Worm (Caenorhabditis elegans) whole organism, young adult: ENCODE results near the gene srw-117.

Source experiments
- B0035.1 ChIP-seq: sonication (generic microtip); optimal IDR thresholded peaks from 2 replicates; lab custom pipeline; 2016; ENCODE audit warnings: missing genetic modification characterization, mild to moderate bottlenecking, missing compliant biosample characterization, missing genotype, missing genetic modification reagents
- B0261.1 ChIP-seq: sonication (generic microtip); optimal IDR thresholded peaks from 2 replicates; lab custom pipeline; 2016; ENCODE audit warnings: mild to moderate bottlenecking, missing genetic modification characterization, moderate library complexity, missing compliant biosample characterization
- B0336.3 ChIP-seq: fragments of 200-800 bp; sonication (Bioruptor generic); IDR thresholded peaks from 2 replicates; pipeline ENCODE4 v1.3.6; 2022; ENCODE audit warnings: missing genetic modification characterization, missing compliant biosample characterization
- F10E7.11 ChIP-seq: sonication (generic microtip); optimal IDR thresholded peaks from 2 replicates; lab custom pipeline; 2017; ENCODE audit warnings: mild to moderate bottlenecking, missing genetic modification characterization, moderate library complexity, missing compliant biosample characterization
- K11D2.4 ChIP-seq: fragments of 200-800 bp; sonication (Bioruptor generic); IDR thresholded peaks from 2 replicates; pipeline ENCODE4 v1.3.6; 2022; ENCODE audit warnings: missing genetic modification reagents, missing genetic modification characterization, missing compliant biosample characterization
- T07F8.4 ChIP-seq: sonication (generic microtip); optimal IDR thresholded peaks from 2 replicates; lab custom pipeline; 2016; ENCODE audit warnings: mild to moderate bottlenecking, missing genetic modification characterization, moderate library complexity, missing compliant biosample characterization
- Y53G8AR.9 ChIP-seq: fragments of 200-800 bp; sonication (Bioruptor generic); conservative IDR thresholded peaks from 2 replicates; pipeline ENCODE4 v1.3.6; 2022; ENCODE audit warnings: missing genetic modification reagents, missing genetic modification characterization, missing compliant biosample characterization
- Y67H2A.10 ChIP-seq: fragments of 200-800 bp; sonication (Bioruptor generic); conservative IDR thresholded peaks from 2 replicates; pipeline ENCODE4 v1.3.6; 2022; ENCODE audit warnings: missing genetic modification reagents, missing genetic modification characterization, missing compliant biosample characterization
- Y95B8A.8 ChIP-seq: fragments of 200-800 bp; sonication (Bioruptor generic); IDR thresholded peaks from 2 replicates; pipeline ENCODE4 v1.3.6; 2022; ENCODE audit warnings: missing genetic modification reagents, missing genetic modification characterization, missing compliant biosample characterization
- ZK185.1 ChIP-seq: sonication (generic microtip); optimal IDR thresholded peaks from 2 replicates; lab custom pipeline; 2016; ENCODE audit warnings: mild to moderate bottlenecking, missing genetic modification characterization, missing compliant biosample characterization; ENCODE audit not compliant: poor library complexity, severe bottlenecking
- ama-1 ChIP-seq, 3 experiments: fragments of 150-350 bp in 1 of 3; sonication (generic microtip) in 2 of 3; optimal IDR thresholded peaks; 2 replicates each; lab custom pipeline; 2014 to 2018; ENCODE audit warnings: missing biosample characterization in 2 of 3, missing genetic modification characterization in 2 of 3, missing genetic modification reagents in 2 of 3
- atf-7 ChIP-seq: sonication (generic microtip); optimal IDR thresholded peaks from 2 replicates; lab custom pipeline; 2017; ENCODE audit warnings: mild to moderate bottlenecking, missing genetic modification characterization, missing compliant biosample characterization
- attf-3 ChIP-seq: fragments of 200-800 bp; sonication (Bioruptor generic); conservative IDR thresholded peaks from 2 replicates; pipeline ENCODE4 v1.3.6; 2022; ENCODE audit warnings: missing genetic modification reagents, missing genetic modification characterization, missing compliant biosample characterization
- bed-2 ChIP-seq: fragments of 200-800 bp; sonication (Bioruptor generic); IDR thresholded peaks from 2 replicates; pipeline ENCODE4 v1.3.6; 2022; ENCODE audit warnings: missing genetic modification reagents, missing genetic modification characterization, missing compliant biosample characterization
- ccch-3 ChIP-seq: fragments of 200-800 bp; sonication (Bioruptor generic); optimal IDR thresholded peaks from 2 replicates; lab custom pipeline; 2018; ENCODE audit warnings: mild to moderate bottlenecking, missing genetic modification characterization, missing compliant biosample characterization
- cebp-1 ChIP-seq, 2 experiments: fragments of 200-800 bp in 1 of 2; sonication (Bioruptor generic) in 1 of 2; sonication (generic microtip) in 1 of 2; IDR thresholded peaks in 1 of 2; optimal IDR thresholded peaks in 1 of 2; 2 replicates each; pipeline versions ENCODE4 v1.3.6 to Lab custom; 2017 to 2022; ENCODE audit warnings: missing compliant biosample characterization in 2 of 2, missing genetic modification characterization in 2 of 2, mild to moderate bottlenecking in 1 of 2, missing genetic modification reagents in 1 of 2, moderate library complexity in 1 of 2
- cebp-2 ChIP-seq: fragments of 200-800 bp; sonication (Bioruptor generic); IDR thresholded peaks from 2 replicates; pipeline ENCODE4 v1.3.6; 2022; ENCODE audit warnings: missing genetic modification characterization, missing compliant biosample characterization
- ceh-79 ChIP-seq: sonication (generic microtip); optimal IDR thresholded peaks from 2 replicates; lab custom pipeline; 2017; ENCODE audit warnings: mild to moderate bottlenecking, missing genetic modification characterization, missing compliant biosample characterization
- ceh-91 ChIP-seq: fragments of 200-800 bp; sonication (Bioruptor generic); IDR thresholded peaks from 2 replicates; pipeline ENCODE4 v1.3.6; 2022; ENCODE audit warnings: missing genetic modification reagents, missing genetic modification characterization, missing compliant biosample characterization
- fkh-3 ChIP-seq: sonication (generic microtip); optimal IDR thresholded peaks from 2 replicates; lab custom pipeline; 2016; ENCODE audit warnings: mild to moderate bottlenecking, missing genetic modification characterization, missing compliant biosample characterization
- hmg-1.2 ChIP-seq: fragments of 200-800 bp; sonication (Bioruptor generic); IDR thresholded peaks from 2 replicates; pipeline ENCODE4 v1.3.6; 2022; ENCODE audit warnings: missing genetic modification reagents, missing genetic modification characterization, missing compliant biosample characterization
- let-607 ChIP-seq, 2 experiments: fragments of 200-800 bp in 1 of 2; sonication (Bioruptor generic) in 1 of 2; sonication (generic microtip) in 1 of 2; optimal IDR thresholded peaks; 2 replicates each; lab custom pipeline; 2016 to 2018; ENCODE audit warnings: mild to moderate bottlenecking in 2 of 2, missing compliant biosample characterization in 2 of 2, missing genetic modification characterization in 2 of 2, moderate library complexity in 2 of 2, missing genotype in 1 of 2
- lin-54 ChIP-seq: fragments of 200-800 bp; sonication (Bioruptor generic); optimal IDR thresholded peaks from 2 replicates; lab custom pipeline; 2018; ENCODE audit warnings: mild to moderate bottlenecking, missing genetic modification characterization, missing compliant biosample characterization
- lir-1 ChIP-seq: fragments of 200-800 bp; sonication (Bioruptor generic); conservative IDR thresholded peaks from 2 replicates; pipeline ENCODE4 v1.3.6; 2022; ENCODE audit warnings: missing genetic modification reagents, missing genetic modification characterization, missing compliant biosample characterization
- lsl-1 ChIP-seq: fragments of 200-800 bp; sonication (Bioruptor generic); optimal IDR thresholded peaks from 2 replicates; lab custom pipeline; 2018; ENCODE audit warnings: mild to moderate bottlenecking, missing genetic modification characterization, moderate library complexity, missing compliant biosample characterization
- madf-6 ChIP-seq: fragments of 200-800 bp; sonication (Bioruptor generic); IDR thresholded peaks from 2 replicates; pipeline ENCODE4 v1.3.6; 2022; ENCODE audit warnings: missing genetic modification reagents, missing genetic modification characterization, missing compliant biosample characterization
- madf-8 ChIP-seq: fragments of 200-800 bp; sonication (Bioruptor generic); conservative IDR thresholded peaks from 2 replicates; pipeline ENCODE4 v1.3.6; 2022; ENCODE audit warnings: missing genetic modification reagents, missing genetic modification characterization, missing compliant biosample characterization
- mes-4 ChIP-seq: sonication (generic microtip); optimal IDR thresholded peaks from 2 replicates; lab custom pipeline; 2016; ENCODE audit warnings: missing genotype, missing genetic modification characterization, missing compliant biosample characterization
- nhr-179 ChIP-seq: sonication (generic microtip); optimal IDR thresholded peaks from 2 replicates; lab custom pipeline; 2016; ENCODE audit warnings: mild to moderate bottlenecking, missing genetic modification characterization, missing compliant biosample characterization
- nhr-80 ChIP-seq: sonication (generic microtip); optimal IDR thresholded peaks from 2 replicates; lab custom pipeline; 2016; ENCODE audit warnings: missing genetic modification characterization, missing compliant biosample characterization
- pbrm-1 ChIP-seq: fragments of 200-800 bp; sonication (Bioruptor generic); IDR thresholded peaks from 2 replicates; pipeline ENCODE4 v1.3.6; 2022; ENCODE audit warnings: missing genetic modification reagents, missing genetic modification characterization, missing compliant biosample characterization
- pha-4 ChIP-seq: fragments of 150-350 bp; sonication (generic microtip); optimal IDR thresholded peaks from 2 replicates; lab custom pipeline; 2014; ENCODE audit warnings: missing biosample characterization, missing genetic modification reagents, missing genetic modification characterization
- rpc-1 ChIP-seq, 2 experiments: fragments of 150-350 bp in 1 of 2; sonication (generic microtip) in 1 of 2; optimal IDR thresholded peaks; 2 replicates each; lab custom pipeline; 2014 to 2018; ENCODE audit warnings: missing biosample characterization in 1 of 2, missing genetic modification characterization in 1 of 2, missing genetic modification reagents in 1 of 2, missing genotype in 1 of 2
- snpc-1.1 ChIP-seq: sonication (generic microtip); optimal IDR thresholded peaks from 2 replicates; lab custom pipeline; 2017; ENCODE audit warnings: missing genetic modification characterization, mild to moderate bottlenecking, missing compliant biosample characterization, antibody characterized with exemption, moderate library complexity, missing genotype, missing genetic modification reagents; ENCODE audit not compliant: insufficient read depth
- snpc-1.3 ChIP-seq: sonication (generic microtip); optimal IDR thresholded peaks from 2 replicates; lab custom pipeline; 2017; ENCODE audit warnings: missing genetic modification characterization, mild to moderate bottlenecking, missing compliant biosample characterization, antibody characterized with exemption, moderate library complexity, missing genotype, missing genetic modification reagents; ENCODE audit not compliant: insufficient read depth
- snpc-3.4 ChIP-seq: sonication (generic microtip); optimal IDR thresholded peaks from 2 replicates; lab custom pipeline; 2017; ENCODE audit warnings: missing genetic modification characterization, mild to moderate bottlenecking, missing compliant biosample characterization, antibody characterized with exemption, moderate library complexity, missing genotype, missing genetic modification reagents
- snpc-4 ChIP-seq, 5 experiments: fragments of 150-350 bp in 1 of 5; sonication (generic microtip) in 4 of 5; optimal IDR thresholded peaks; 2 replicates each; lab custom pipeline; 2014 to 2018; ENCODE audit warnings: missing genetic modification characterization in 5 of 5, missing biosample characterization in 3 of 5, antibody characterized with exemption in 2 of 5, mild to moderate bottlenecking in 2 of 5, missing compliant biosample characterization in 2 of 5, missing genotype in 2 of 5, moderate library complexity in 2 of 5, missing genetic modification reagents in 1 of 5
- tlf-1 ChIP-seq: fragments of 200-800 bp; sonication (Bioruptor generic); optimal IDR thresholded peaks from 2 replicates; lab custom pipeline; 2018; ENCODE audit warnings: mild to moderate bottlenecking, missing genetic modification characterization, missing compliant biosample characterization
- xnd-1 ChIP-seq: sonication (generic microtip); optimal IDR thresholded peaks from 2 replicates; lab custom pipeline; 2016; ENCODE audit warnings: missing genotype, missing genetic modification reagents, missing genetic modification characterization, missing compliant biosample characterization
- zim-3 ChIP-seq: sonication (generic microtip); optimal IDR thresholded peaks from 2 replicates; lab custom pipeline; 2017; ENCODE audit warnings: mild to moderate bottlenecking, missing genetic modification characterization, moderate library complexity, missing compliant biosample characterization
- ztf-22 ChIP-seq: fragments of 200-800 bp; sonication (Bioruptor generic); optimal IDR thresholded peaks from 2 replicates; lab custom pipeline; 2018; ENCODE audit warnings: mild to moderate bottlenecking, missing genetic modification characterization, moderate library complexity, missing compliant biosample characterization
- ztf-28 ChIP-seq: fragments of 200-800 bp; sonication (Bioruptor generic); IDR thresholded peaks from 2 replicates; pipeline ENCODE4 v1.3.6; 2022; ENCODE audit warnings: missing genetic modification reagents, missing genetic modification characterization, missing compliant biosample characterization
- ztf-6 ChIP-seq: fragments of 200-800 bp; sonication (Bioruptor generic); IDR thresholded peaks from 2 replicates; pipeline ENCODE4 v1.3.6; 2022; ENCODE audit warnings: missing genetic modification reagents, missing genetic modification characterization, missing compliant biosample characterization

srw-117 gene

ce11 chrV:2993816-2994215 is 10.6 kb upstream of the srw-117 start, which contains the start of gene srw-115:
Gene srw-115 (minus strand): TSS chrV:2993916.
- TF ChIP-seq let-607 (tag; optimal IDR thresholded peaks at IDR 0.05; lab: Kevin White, UChicago), result no peak
- TF ChIP-seq B0261.1 (tag; lab: Kevin White, UChicago), result no peak
- TF ChIP-seq lsl-1, result no peak
- TF ChIP-seq T07F8.4 (tag; lab: Kevin White, UChicago), result no peak
- no peak for TF ChIP-seq B0336.3
- TF ChIP-seq hmg-1.2 (GFP tag; lab: Robert Waterston, UW), result no peak
- TF ChIP-seq madf-6, result no peak
- TF ChIP-seq snpc-4 (GFP tag; optimal IDR thresholded peaks at IDR 0.05; lab: Kevin White, UChicago), result no peak
- TF ChIP-seq snpc-4 (tag; optimal IDR thresholded peaks at IDR 0.05; lab: Kevin White, UChicago), result no peak
- no peak for TF ChIP-seq mes-4 (tag; lab: Kevin White, UChicago)
- no peak for TF ChIP-seq Y67H2A.10 (GFP tag; lab: Robert Waterston, UW)
- TF ChIP-seq snpc-3.4 (tag; lab: Kevin White, UChicago), result no peak
- TF ChIP-seq lir-1, result no peak
- TF ChIP-seq lin-54 (GFP tag; lab: Kevin White, UChicago), result no peak
- no peak for TF ChIP-seq ceh-79 (tag; lab: Kevin White, UChicago)
- TF ChIP-seq atf-7 (tag; lab: Kevin White, UChicago), result no peak
- no peak for TF ChIP-seq ztf-6 (GFP tag; lab: Robert Waterston, UW)
- TF ChIP-seq pha-4, result no peak

- no peak for TF ChIP-seq snpc-1.1 (tag; lab: Kevin White, UChicago)
- no peak for TF ChIP-seq Y67H2A.10 (GFP tag; lab: Robert Waterston, UW)
- no peak for TF ChIP-seq pbrm-1 (GFP tag; lab: Robert Waterston, UW)
- no peak for TF ChIP-seq snpc-4 (GFP tag; optimal IDR thresholded peaks at IDR 0.05; lab: Kevin White, UChicago)
- TF ChIP-seq snpc-4 (tag; optimal IDR thresholded peaks at IDR 0.05; lab: Kevin White, UChicago), result no peak
- TF ChIP-seq cebp-1 (GFP tag; IDR thresholded peaks at IDR 0.05; lab: Robert Waterston, UW), result no peak
- no peak for TF ChIP-seq cebp-1 (tag; optimal IDR thresholded peaks at IDR 0.05; lab: Kevin White, UChicago)
- TF ChIP-seq rpc-1 (optimal IDR thresholded peaks at IDR 0.05; lab: Kevin White, UChicago), result no peak
- no peak for TF ChIP-seq rpc-1 (tag; optimal IDR thresholded peaks at IDR 0.05; lab: Kevin White, UChicago)
- TF ChIP-seq Y53G8AR.9, result no peak
- no peak for TF ChIP-seq nhr-179
- no peak for TF ChIP-seq K11D2.4 (GFP tag; lab: Robert Waterston, UW)
- TF ChIP-seq fkh-3 (tag; lab: Kevin White, UChicago), result no peak
- TF ChIP-seq F10E7.11, result no peak
- TF ChIP-seq attf-3 (GFP tag; lab: Robert Waterston, UW), result no peak
- TF ChIP-seq madf-8 (GFP tag; lab: Robert Waterston, UW), result no peak
- no peak for TF ChIP-seq xnd-1
- no peak for TF ChIP-seq zim-3
Observed at ce11 chrV:2992060-2992459, 8.8 kb upstream of the srw-117 start.

ce11 chrV:2991485-2991884 is 8.2 kb upstream of the srw-117 start, which contains the start of gene srw-121:
Gene srw-121 (minus strand): TSS chrV:2991585.
- TF ChIP-seq Y95B8A.8 (GFP tag; lab: Robert Waterston, UW) (no peak), ama-1 (optimal IDR thresholded peaks at IDR 0.05; lab: Kevin White, UChicago) (no peak), ama-1 (GFP tag; optimal IDR thresholded peaks at IDR 0.05; lab: Kevin White, UChicago) (no peak), ccch-3 (GFP tag; lab: Kevin White, UChicago) (no peak), nhr-80 (tag; lab: Kevin White, UChicago) (no peak), snpc-4 (GFP tag; optimal IDR thresholded peaks at IDR 0.05; lab: Kevin White, UChicago) (no peak), snpc-4 (tag; optimal IDR thresholded peaks at IDR 0.05; lab: Kevin White, UChicago) (no peak), snpc-1.3 (tag; lab: Kevin White, UChicago) (no peak), tlf-1 (GFP tag; lab: Kevin White, UChicago) (no peak), cebp-2 (GFP tag; lab: Robert Waterston, UW) (no peak), F10E7.11 (no peak), ztf-22 (GFP tag; lab: Kevin White, UChicago) (no peak), B0035.1 (no peak), ztf-6 (GFP tag; lab: Robert Waterston, UW) (no peak), ztf-28 (GFP tag; lab: Robert Waterston, UW) (no peak), bed-2 (GFP tag; lab: Robert Waterston, UW) (no peak), ceh-91 (GFP tag; lab: Robert Waterston, UW) (no peak), pbrm-1 (GFP tag; lab: Robert Waterston, UW) (no peak), ZK185.1 (tag; lab: Kevin White, UChicago) (no peak), xnd-1 (no peak)
